Worm (Caenorhabditis elegans): ENCODE results near the gene F27D9.2.
"Not testable (repeated sequence)": the region's sequence is repeated elsewhere in the genome, so short reads cannot be mapped to it uniquely, and the experiment has no call there.

DNA sequence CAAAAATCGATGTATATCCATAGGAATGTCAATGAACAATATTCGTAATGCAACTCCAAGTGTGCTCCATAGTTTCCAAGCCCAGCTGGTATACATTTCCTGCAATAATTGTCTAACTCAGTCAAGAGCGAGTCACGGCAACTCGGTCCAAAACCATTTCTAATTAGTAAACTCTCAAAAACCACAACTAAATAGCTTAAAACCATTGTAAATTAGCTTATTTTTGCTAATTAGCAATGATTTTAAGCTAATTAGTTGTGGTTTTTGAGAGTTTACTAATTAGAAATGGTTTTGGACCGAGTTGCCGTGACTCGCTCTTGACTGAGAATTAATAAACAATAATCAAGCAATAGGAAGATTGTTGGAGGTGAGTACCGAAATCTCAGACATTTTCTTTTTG, 8.0 kb upstream of the F27D9.2 start, which contains the start of gene dhs-29:
- TF ChIP-seq sox-2 (GFP tag; IDR thresholded peaks at IDR 0.05); fkh-6 (tag; optimal IDR thresholded peaks at IDR 0.05); ceh-9 (tag; optimal IDR thresholded peaks at IDR 0.05): not testable (repeated sequence)
